Worm (Caenorhabditis elegans): ENCODE results near the gene F36H12.4.

The F36H12.4 gene

DNA sequence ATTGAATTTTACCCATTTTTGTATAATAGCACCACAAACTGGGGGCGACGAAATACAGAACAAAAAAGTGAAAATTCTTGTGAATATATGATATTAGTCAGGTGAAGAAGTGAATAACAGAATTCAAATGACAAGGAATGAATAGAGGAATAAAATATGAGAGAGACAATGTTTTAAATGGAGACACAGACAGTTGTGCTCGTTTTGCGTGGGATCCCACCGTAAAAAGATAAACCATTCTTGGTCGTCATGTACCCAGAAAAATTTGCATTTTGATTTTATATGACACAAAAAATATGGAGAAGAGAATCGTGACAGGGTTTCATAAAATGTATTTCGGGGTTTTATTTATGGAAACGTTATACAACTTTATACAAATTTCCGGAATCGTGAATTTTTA, 8.8 kb downstream of the F36H12.4 start, which contains the start of gene F36H12.17:
TSS of gene F36H12.17 (minus strand) at position 101 of the 400 bp plus-strand sequence.
- TF ChIP-seq Y22D7AL.16 (tag; optimal IDR thresholded peaks at IDR 0.05), result no peak
- no peak for TF ChIP-seq ceh-31 (tag; optimal IDR thresholded peaks at IDR 0.05)
- no peak for TF ChIP-seq zip-5 (tag; optimal IDR thresholded peaks at IDR 0.05)
- no peak for TF ChIP-seq lin-11 (tag; optimal IDR thresholded peaks at IDR 0.05)
- no peak for TF ChIP-seq sox-4 (tag; optimal IDR thresholded peaks at IDR 0.05)
- no peak for TF ChIP-seq ceh-18 (tag; optimal IDR thresholded peaks at IDR 0.05)
- TF ChIP-seq pat-9 (tag; optimal IDR thresholded peaks at IDR 0.05), result no peak
- TF ChIP-seq npax-4 (tag; optimal IDR thresholded peaks at IDR 0.05), result no peak
- TF ChIP-seq hlh-13 (GFP tag; optimal IDR thresholded peaks at IDR 0.05), result no peak
- TF ChIP-seq ceh-48 (tag; optimal IDR thresholded peaks at IDR 0.05), result no peak
- TF ChIP-seq nfya-1 (tag; optimal IDR thresholded peaks at IDR 0.05), result no peak

DNA sequence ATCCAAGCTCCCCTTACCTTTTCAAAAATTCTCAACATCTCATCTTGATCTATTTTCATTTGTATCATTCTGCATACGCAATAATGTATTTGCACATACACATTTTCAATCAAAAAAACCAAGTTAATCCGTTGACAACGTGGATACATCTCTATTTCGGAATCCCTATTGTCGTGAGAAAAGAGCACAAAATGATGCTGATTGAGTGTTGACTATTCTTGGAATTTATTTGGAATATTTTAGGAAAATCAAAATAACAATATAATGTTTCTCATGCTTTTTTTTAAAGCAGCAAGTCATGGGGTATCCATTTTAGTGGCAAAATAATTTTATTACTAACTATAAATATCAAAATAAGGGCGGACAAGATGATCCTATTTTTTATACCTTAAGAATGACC, 12.6 kb downstream of the F36H12.4 start:
- TF ChIP-seq ceh-24 (tag; optimal IDR thresholded peaks at IDR 0.05) (no peak), pha-4 (tag; optimal IDR thresholded peaks at IDR 0.05) (no peak), unc-86 (tag; optimal IDR thresholded peaks at IDR 0.05) (no peak), hlh-6 (tag; optimal IDR thresholded peaks at IDR 0.05) (no peak), hlh-15 (tag; optimal IDR thresholded peaks at IDR 0.05) (no peak), pqm-1 (tag; optimal IDR thresholded peaks at IDR 0.05) (no peak), lim-6 (tag; optimal IDR thresholded peaks at IDR 0.05) (no peak), hlh-8 (tag; optimal IDR thresholded peaks at IDR 0.05) (no peak), elt-2 (tag; optimal IDR thresholded peaks at IDR 0.05) (no peak), ahr-1 (tag; optimal IDR thresholded peaks at IDR 0.05) (no peak), pag-3 (tag; optimal IDR thresholded peaks at IDR 0.05; ENCODE audit: borderline replicate concordance) (no peak), Y22D7AL.16 (tag; optimal IDR thresholded peaks at IDR 0.05) (no peak), tbx-7 (tag; optimal IDR thresholded peaks at IDR 0.05) (no peak), pros-1 (tag; optimal IDR thresholded peaks at IDR 0.05) (no peak), unc-55 (GFP tag; optimal IDR thresholded peaks at IDR 0.05) (no peak), ets-4 (tag; optimal IDR thresholded peaks at IDR 0.05) (no peak), ceh-45 (GFP tag; IDR thresholded peaks at IDR 0.05) (no peak), pat-9 (tag; optimal IDR thresholded peaks at IDR 0.05) (no peak), nhr-11 (tag; optimal IDR thresholded peaks at IDR 0.05) (no peak)

DNA sequence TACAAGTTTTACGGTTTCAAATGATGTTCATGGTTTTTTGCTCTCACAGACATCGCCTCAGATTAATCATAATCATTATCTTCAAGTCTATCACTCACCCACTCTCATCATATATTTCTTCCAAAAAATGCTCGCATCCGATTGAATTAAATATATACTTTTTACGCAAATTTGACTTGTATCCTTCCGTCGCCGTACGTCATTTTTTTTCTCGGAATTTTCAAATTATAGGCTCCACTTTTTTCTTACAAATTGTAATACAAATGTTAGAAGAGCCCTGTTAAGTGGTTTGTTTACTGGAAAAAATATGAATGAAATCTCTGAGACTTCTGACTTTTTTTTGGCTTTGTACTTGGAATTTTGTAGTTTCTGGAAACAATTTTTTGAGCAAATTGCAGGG, 18.3 kb downstream of the F36H12.4 start:
- TF ChIP-seq fkh-6 (tag; optimal IDR thresholded peaks at IDR 0.05) (no peak), ceh-45 (GFP tag; IDR thresholded peaks at IDR 0.05) (no peak), unc-55 (GFP tag; optimal IDR thresholded peaks at IDR 0.05) (no peak), pros-1 (tag; optimal IDR thresholded peaks at IDR 0.05) (no peak), ceh-2 (tag; optimal IDR thresholded peaks at IDR 0.05) (no peak)

DNA sequence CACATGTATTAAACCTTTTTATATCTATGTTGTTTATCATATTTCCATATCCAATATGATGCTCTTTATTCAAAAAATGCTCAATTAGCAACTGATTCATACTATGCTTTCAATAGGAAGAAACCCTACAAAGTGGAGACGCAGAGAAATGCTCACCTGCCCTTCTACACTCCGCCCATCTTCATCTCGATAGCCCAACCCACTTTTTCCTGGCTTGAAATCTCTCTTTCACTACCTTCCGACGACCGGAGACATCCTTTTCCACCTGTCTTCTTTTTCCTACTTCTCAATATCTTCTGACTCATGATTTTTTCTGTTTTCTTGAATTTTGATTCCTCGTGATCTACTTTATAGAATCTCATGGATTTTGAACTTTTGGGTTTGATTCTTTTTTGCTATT, 20.0 kb downstream of the F36H12.4 start:
- no peak for TF ChIP-seq ceh-9 (tag; optimal IDR thresholded peaks at IDR 0.05)
- TF ChIP-seq lin-11 (tag; optimal IDR thresholded peaks at IDR 0.05), result no peak
- no peak for TF ChIP-seq ahr-1 (tag; optimal IDR thresholded peaks at IDR 0.05)

DNA sequence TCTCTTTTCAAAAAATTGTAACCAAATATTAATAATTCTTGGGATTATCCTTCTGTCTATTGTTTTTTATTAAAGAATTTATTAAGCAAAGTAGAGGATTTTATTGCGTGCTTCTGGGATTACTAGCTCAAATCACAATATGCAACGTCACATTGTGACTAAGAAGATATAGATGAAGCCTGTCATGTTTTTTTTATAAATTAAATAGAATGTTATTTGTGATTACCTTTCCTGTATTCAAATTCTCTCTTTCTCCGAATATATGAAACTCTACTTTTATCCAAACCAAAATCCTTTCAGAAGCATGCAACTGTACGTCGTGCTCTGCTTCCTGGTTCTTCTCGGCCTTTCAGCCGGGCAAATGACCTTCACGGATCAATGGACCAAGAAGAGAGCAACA, 21.6 kb downstream of the F36H12.4 start, which contains the start of gene nlp-47:
TSS of gene nlp-47 (plus strand) at position 301 of the 400 bp plus-strand sequence.
- no peak for TF ChIP-seq ceh-19 (GFP tag; optimal IDR thresholded peaks at IDR 0.05)
- no peak for TF ChIP-seq ztf-16 (tag; optimal IDR thresholded peaks at IDR 0.05)
- TF ChIP-seq Y22D7AL.16 (tag; optimal IDR thresholded peaks at IDR 0.05), result no peak
- TF ChIP-seq ceh-30 (tag; optimal IDR thresholded peaks at IDR 0.05), result no peak
- no peak for TF ChIP-seq ttx-3 (tag; optimal IDR thresholded peaks at IDR 0.05)
- TF ChIP-seq C38D4.7 (GFP tag; optimal IDR thresholded peaks at IDR 0.05), result no peak
- no peak for TF ChIP-seq pros-1 (tag; optimal IDR thresholded peaks at IDR 0.05)
- no peak for TF ChIP-seq ets-4 (tag; optimal IDR thresholded peaks at IDR 0.05)
- no peak for TF ChIP-seq lim-6 (tag; optimal IDR thresholded peaks at IDR 0.05)
- no peak for TF ChIP-seq hlh-13 (GFP tag; optimal IDR thresholded peaks at IDR 0.05)
- no peak for TF ChIP-seq ceh-18 (tag; optimal IDR thresholded peaks at IDR 0.05)
- TF ChIP-seq ceh-48 (tag; optimal IDR thresholded peaks at IDR 0.05), result no peak
- no peak for TF ChIP-seq nfya-1 (tag; optimal IDR thresholded peaks at IDR 0.05)
- no peak for TF ChIP-seq ahr-1 (tag; optimal IDR thresholded peaks at IDR 0.05)
- no peak for TF ChIP-seq T23F11.4 (GFP tag; optimal IDR thresholded peaks at IDR 0.05)

Measured in whole organism, late embryonic.